Worm (Caenorhabditis elegans) whole organism, dauer: Measurements from ENCODE around the gene snpc-1.3.

Experiments used
- unc-62 ChIP-seq: sonication (generic microtip); optimal IDR thresholded peaks from 2 replicates; lab custom pipeline; 2017; ENCODE audit warnings: missing biosample characterization, missing genetic modification reagents, missing genetic modification characterization

The snpc-1.3 gene

ce11 chrV:5442366-5442765, 3.4 kb upstream of the snpc-1.3 start:
- TF ChIP-seq unc-62: no peak

DNA sequence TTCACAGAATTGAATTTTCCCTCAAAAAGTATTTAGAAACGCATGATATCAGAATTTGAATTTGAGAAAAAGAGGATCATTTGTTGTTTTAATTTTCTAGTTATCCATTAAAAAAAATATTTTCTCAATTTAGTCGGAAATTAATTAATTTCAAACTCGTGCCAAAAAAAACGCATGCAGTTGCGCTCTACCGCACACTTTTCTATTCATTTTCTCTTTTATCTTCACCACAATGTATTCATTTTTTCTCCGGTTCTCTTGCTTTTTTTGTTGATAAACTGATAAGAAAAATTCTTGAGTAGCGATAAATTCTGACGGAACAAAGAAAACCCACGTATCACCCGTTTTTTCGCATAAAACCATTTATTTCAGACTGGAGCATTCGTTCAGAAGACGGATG, 5.9 kb downstream of the snpc-1.3 start, which contains the start of gene acl-6:
Gene acl-6, plus strand, starts transcription at position 367 of the 400 bp plus-strand sequence.
- no peak for TF ChIP-seq unc-62

DNA sequence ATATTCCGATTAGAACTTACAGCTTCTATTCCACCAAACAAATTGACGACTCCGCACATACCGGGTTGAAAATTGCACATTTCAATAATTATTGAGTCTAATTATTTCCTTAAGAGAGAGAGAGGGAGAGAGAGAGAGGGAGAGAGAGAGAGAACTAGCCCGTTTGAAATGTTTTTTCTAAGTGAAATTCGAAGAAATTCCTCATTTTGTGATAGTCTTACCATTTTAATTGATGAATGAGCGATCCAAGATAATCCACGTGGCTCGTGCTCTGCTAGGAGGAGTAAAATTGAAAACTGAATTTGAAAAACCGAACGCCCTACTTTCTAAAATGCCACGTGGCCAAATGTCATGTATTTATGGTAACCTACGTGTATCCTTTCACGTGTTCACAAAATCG, 6.5 kb downstream of the snpc-1.3 start, which contains the start of gene F08F3.8:
Gene F08F3.8, minus strand, starts transcription at position 101 of the 400 bp plus-strand sequence.
- no peak for TF ChIP-seq unc-62

DNA sequence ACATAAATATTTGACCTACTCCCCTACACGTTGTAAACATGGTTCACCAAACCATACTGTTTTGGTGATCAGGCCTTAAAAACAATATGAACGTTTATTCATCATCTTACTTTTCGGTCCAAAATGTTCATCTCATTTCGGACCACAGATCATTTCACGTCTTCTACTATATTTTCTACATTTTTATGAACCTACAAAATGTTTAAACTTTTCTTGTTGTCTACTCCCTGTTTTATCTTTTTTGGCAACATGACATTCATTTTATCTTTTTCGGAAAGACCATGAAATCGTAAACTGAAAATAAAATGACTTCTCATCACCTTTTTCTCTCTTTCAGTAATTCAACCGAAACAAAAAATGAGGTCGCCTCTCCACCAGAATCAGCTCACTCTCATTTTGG, 11.1 kb downstream of the snpc-1.3 start, which contains the start of gene rhr-1:
Gene rhr-1, plus strand, starts transcription at position 301 of the 400 bp plus-strand sequence.
- TF ChIP-seq unc-62: no peak

ce11 chrV:5426337-5426736, 12.6 kb downstream of the snpc-1.3 start:
- no peak for TF ChIP-seq unc-62

- TF ChIP-seq unc-62: no peak
Observed at ce11 chrV:5425008-5425407, 14.0 kb downstream of the snpc-1.3 start.

DNA sequence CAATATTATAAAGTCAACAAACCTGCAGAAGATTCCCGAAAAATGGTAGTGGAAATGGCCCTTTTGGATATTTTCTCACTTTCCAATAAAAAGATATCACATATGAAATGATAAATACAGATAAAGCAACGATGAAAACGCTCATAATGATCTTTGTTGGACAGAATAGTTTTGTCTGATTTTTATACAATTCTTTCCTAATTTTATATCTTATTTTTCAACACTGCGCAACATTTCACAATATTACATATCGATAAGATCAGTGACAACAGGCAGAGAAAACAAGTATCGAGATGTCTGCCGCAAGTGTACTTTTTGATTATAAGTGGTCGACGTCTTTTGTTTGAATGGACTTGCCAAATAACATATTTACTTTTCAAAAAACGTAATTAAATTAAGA, 15.8 kb downstream of the snpc-1.3 start, which contains the start of gene cyp-14A5:
Gene cyp-14A5, minus strand, starts transcription at position 163 of the 400 bp plus-strand sequence.
- no peak for TF ChIP-seq unc-62

ce11 chrV:5419915-5420314, 19.1 kb downstream of the snpc-1.3 start, which contains the start of gene F08F3.6:
Gene F08F3.6 (minus strand): TSS chrV:5420067.
- TF ChIP-seq unc-62: no peak

DNA sequence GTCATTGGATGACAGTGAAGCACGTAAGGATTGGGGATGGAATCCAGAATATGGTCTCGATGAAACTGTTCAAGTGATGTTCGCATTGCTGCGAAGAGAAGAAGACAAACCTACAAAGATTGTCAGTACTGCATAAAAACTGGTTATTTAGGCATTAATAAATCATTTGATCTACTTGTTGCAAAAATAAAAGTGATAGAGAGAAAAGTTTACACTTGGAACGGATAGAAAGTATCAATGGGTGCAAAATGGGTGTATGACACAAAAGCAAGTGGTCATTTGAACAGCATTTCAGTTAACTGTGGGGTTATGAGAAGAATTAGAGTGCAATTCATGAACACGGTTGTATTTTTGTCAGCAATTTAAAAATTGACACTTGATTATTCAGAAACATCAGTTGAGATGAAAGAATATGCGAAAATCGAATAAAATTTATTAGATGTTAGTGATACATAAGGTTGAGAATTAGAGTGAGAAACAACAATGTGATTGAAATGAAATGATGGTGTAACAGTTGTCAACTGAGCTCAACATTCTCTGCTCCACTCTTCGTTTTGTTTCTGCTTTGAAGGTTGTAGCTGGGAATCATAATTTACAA, 26.1 kb downstream of the snpc-1.3 start, which contains the start of gene F08F3.10:
Gene F08F3.10, plus strand, starts transcription at position 548 of the 598 bp plus-strand sequence.
- no peak for TF ChIP-seq unc-62

DNA sequence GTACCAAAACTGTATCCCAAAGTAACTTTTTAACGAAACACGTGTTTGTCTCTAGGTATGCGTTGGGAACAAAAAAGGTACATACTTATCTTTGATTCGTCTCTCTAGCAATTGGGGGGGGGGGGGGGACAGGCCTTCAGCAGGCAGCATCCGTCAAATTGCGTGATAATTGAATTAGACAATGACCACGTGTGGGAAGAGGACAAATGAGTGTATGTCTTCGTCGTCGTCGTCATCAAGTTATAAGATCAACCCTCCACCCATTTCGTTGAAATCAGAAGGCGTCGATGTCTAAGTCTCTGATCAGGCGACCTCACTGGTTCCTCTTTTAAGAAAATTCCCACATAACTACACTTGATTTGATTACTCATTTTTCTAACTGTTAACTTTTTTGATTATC, 28.3 kb downstream of the snpc-1.3 start, which contains the start of gene F08F3.4:
Gene F08F3.4, plus strand, starts transcription at position 277 of the 400 bp plus-strand sequence.
- no peak for TF ChIP-seq unc-62

DNA sequence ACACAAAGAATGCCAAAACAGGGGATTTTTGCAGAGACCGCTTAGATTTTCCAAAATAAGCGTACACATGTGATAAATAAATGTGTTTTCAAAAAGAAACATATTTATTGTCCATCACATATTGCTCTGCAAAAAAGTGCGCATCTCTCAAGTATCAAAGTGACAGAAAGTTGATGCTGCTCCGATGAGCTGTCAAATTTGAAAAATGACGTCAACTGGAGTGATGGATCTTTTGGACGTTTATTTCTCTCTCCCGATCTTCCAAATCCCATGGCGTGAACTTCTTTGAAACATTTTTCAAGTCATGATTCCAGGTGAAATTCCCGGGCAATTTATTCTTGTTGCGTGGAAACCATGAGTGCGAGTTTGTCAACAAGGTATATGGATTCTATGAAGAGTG, 30.0 kb downstream of the snpc-1.3 start:
- TF ChIP-seq unc-62: no peak

DNA sequence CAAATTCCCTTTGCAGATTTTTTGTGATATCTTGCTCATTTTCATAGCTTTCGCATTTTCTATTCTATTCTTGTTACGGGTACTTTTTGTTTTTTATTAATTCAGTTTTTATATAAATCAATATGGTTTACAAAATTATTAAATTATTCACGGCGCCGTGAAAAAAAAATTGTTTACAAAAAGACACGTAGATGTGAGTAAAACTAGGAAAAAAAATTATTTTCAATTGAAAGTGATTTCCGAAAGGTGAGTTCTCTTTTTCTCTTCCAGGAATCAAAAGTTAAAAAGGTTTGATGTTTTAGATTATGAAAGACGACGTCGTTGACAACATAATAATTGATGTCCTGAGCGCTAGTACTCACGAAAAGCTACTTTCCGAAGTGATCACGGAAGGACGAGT, 30.7 kb downstream of the snpc-1.3 start, which contains the start of gene C25A6.1:
Gene C25A6.1, plus strand, starts transcription at position 301 of the 400 bp plus-strand sequence.
- no peak for TF ChIP-seq unc-62

DNA sequence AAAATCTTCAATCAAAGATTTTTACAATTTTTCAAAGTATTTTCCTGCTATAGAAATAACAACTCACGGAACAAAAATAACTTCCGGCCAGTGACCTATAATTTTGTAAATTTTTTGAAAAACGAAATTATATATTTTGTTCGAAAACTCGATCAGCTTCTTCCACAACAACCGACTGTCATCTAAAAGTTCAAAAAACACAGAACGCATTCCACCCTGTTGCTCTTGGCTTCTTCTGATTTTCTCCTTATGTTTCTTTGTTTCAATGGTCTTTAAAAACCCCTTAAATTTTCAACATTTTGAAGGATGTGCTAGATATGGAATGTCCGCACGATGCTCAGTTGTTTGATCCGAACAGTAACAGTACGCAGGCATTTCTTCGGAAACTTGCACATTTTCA, 33.9 kb downstream of the snpc-1.3 start, which contains the start of gene dmsr-7:
Gene dmsr-7, plus strand, starts transcription at position 301 of the 400 bp plus-strand sequence.
- no peak for TF ChIP-seq unc-62

DNA sequence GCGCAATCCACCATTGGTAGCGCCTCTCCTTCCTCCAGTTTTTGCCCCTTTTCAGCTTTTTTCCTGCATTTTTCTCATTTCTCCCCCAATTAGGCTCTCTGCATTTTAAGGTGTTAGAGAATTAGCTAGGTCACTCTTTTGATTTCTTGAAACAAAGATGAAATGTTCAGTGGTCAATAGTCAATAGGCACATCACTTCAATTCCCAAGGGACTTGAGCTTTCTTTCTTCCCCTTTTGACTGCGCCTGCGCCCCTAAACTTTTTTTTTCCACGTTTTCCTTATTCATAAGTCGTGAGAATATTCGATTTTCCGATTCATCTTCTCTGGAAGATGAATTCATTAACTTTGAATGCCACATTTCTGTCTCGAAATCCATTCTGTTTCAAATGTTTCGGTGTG, 35.0 kb downstream of the snpc-1.3 start:
- no peak for TF ChIP-seq unc-62

- TF ChIP-seq unc-62: no peak
Observed at ce11 chrV:5392993-5393628, 45.9 kb downstream of the snpc-1.3 start, which contains the start of gene C35A11.4. Gene C35A11.4 (minus strand): TSS chrV:5393148.
